Fruit fly (Drosophila melanogaster) whole organism, embryonic: ENCODE results near the gene CG7970.

Source experiments
- CG11085 ChIP-seq: fragments of 200-800 bp; sonication (Bioruptor generic); IDR thresholded peaks from 2 replicates; pipeline ENCODE4 v1.3.6; 2022; ENCODE audit warnings: missing biosample characterization, missing genetic modification characterization
- CG11696 ChIP-seq: fragments of 200-800 bp; sonication (Bioruptor generic); IDR thresholded peaks from 2 replicates; pipeline ENCODE4 v1.3.6; 2022; ENCODE audit warnings: missing biosample characterization, missing genetic modification characterization
- CG13624 ChIP-seq: fragments of 200-800 bp; sonication (Bioruptor generic); optimal IDR thresholded peaks from 2 replicates; lab custom pipeline; 2016; ENCODE audit warnings: missing biosample characterization, missing genetic modification characterization
- CG13775 ChIP-seq: fragments of 200-800 bp; sonication (Bioruptor generic); optimal IDR thresholded peaks from 3 replicates; lab custom pipeline; 2017; ENCODE audit warnings: missing biosample characterization, mild to moderate bottlenecking, missing genetic modification characterization
- CG15696 ChIP-seq: fragments of 200-800 bp; sonication (Bioruptor generic); optimal IDR thresholded peaks from 2 replicates; lab custom pipeline; 2019; ENCODE audit warnings: missing biosample characterization, mild to moderate bottlenecking, missing genetic modification characterization, moderate library complexity
- CG1602 ChIP-seq: fragments of 200-800 bp; sonication (Bioruptor generic); optimal IDR thresholded peaks from 3 replicates; lab custom pipeline; 2016; ENCODE audit warnings: missing biosample characterization, missing genetic modification characterization
- CG17612 ChIP-seq: fragments of 200-800 bp; sonication (Bioruptor generic); IDR thresholded peaks from 2 replicates; pipeline ENCODE4 v1.3.6; 2022; ENCODE audit warnings: missing biosample characterization, missing genetic modification characterization
- CG2129 ChIP-seq: fragments of 200-800 bp; sonication (Bioruptor generic); IDR thresholded peaks from 2 replicates; pipeline ENCODE4 v1.3.6; 2022; ENCODE audit warnings: missing biosample characterization, missing genetic modification characterization; ENCODE audit not compliant: partially characterized antibody
- CG2678 ChIP-seq: fragments of 200-800 bp; sonication (Bioruptor generic); optimal IDR thresholded peaks from 3 replicates; lab custom pipeline; 2019; ENCODE audit warnings: missing biosample characterization, mild to moderate bottlenecking, missing genetic modification characterization, moderate library complexity
- CG31441 ChIP-seq: fragments of 200-800 bp; sonication (Bioruptor generic); IDR thresholded peaks from 2 replicates; pipeline ENCODE4 v1.3.6; 2022; ENCODE audit warnings: missing biosample characterization, missing genetic modification characterization
- CG3163 ChIP-seq: fragments of 200-800 bp; sonication (Bioruptor generic); optimal IDR thresholded peaks from 3 replicates; lab custom pipeline; 2016; ENCODE audit warnings: missing biosample characterization, missing genetic modification characterization
- CG3407 ChIP-seq: fragments of 200-800 bp; sonication (Bioruptor generic); optimal IDR thresholded peaks from 2 replicates; lab custom pipeline; 2018; ENCODE audit warnings: missing biosample characterization, mild to moderate bottlenecking, missing genetic modification characterization
- CG8359 ChIP-seq: fragments of 200-800 bp; sonication (Bioruptor generic); optimal IDR thresholded peaks from 2 replicates; lab custom pipeline; 2017; ENCODE audit warnings: missing biosample characterization, mild to moderate bottlenecking, missing genetic modification characterization, borderline replicate concordance
- CHES-1-like ChIP-seq: fragments of 200-800 bp; sonication (Bioruptor generic); optimal IDR thresholded peaks from 2 replicates; lab custom pipeline; 2016; ENCODE audit warnings: missing biosample characterization, missing genetic modification characterization
- D ChIP-seq, 2 experiments: fragments of 200-800 bp in 1 of 2; fragments of >200 bp in 1 of 2; sonication (Bioruptor generic) in 1 of 2; optimal IDR thresholded peaks; 2 replicates in 1 of 2; 3 replicates in 1 of 2; lab custom pipeline; 2017; ENCODE audit warnings: mild to moderate bottlenecking in 1 of 2, missing biosample characterization in 1 of 2, missing genetic modification characterization in 1 of 2, missing genetic modification reagents in 1 of 2
- Deaf1 ChIP-seq: fragments of 200-800 bp; optimal IDR thresholded peaks from 3 replicates; lab custom pipeline; 2019; ENCODE audit warnings: missing biosample characterization, mild to moderate bottlenecking, missing genetic modification characterization, moderate library complexity
- Dfd ChIP-seq, 2 experiments: fragments of >200 bp; optimal IDR thresholded peaks; 2 replicates each; lab custom pipeline; 2017; ENCODE audit warnings: missing biosample characterization in 2 of 2, missing genetic modification characterization in 2 of 2
- Doc2 ChIP-seq: fragments of 200-800 bp; sonication (Bioruptor generic); IDR thresholded peaks from 2 replicates; pipeline ENCODE4 v1.3.6; 2022; ENCODE audit warnings: missing biosample characterization, missing genetic modification characterization
- Doc3 ChIP-seq: fragments of 200-800 bp; sonication (Bioruptor generic); IDR thresholded peaks from 3 replicates; pipeline ENCODE4 v1.3.6; 2022; ENCODE audit warnings: missing biosample characterization, missing genetic modification characterization; ENCODE audit not compliant: partially characterized antibody
- E2f1 ChIP-seq: fragments of 200-800 bp; sonication (Bioruptor generic); IDR thresholded peaks from 2 replicates; pipeline ENCODE4 v1.3.6; 2022; ENCODE audit warnings: missing biosample characterization, missing genetic modification characterization
- E2f2 ChIP-seq: fragments of 200-800 bp; sonication (Bioruptor generic); IDR thresholded peaks from 2 replicates; pipeline ENCODE4 v1.3.6; 2022; ENCODE audit warnings: missing biosample characterization, missing genetic modification characterization
- GATAe ChIP-seq: fragments of 200-800 bp; sonication (Bioruptor generic); conservative IDR thresholded peaks from 2 replicates; pipeline ENCODE4 v1.3.6; 2022; ENCODE audit warnings: missing biosample characterization, missing genetic modification characterization
- HmgZ ChIP-seq: fragments of 200-800 bp; sonication (Bioruptor generic); optimal IDR thresholded peaks from 2 replicates; lab custom pipeline; 2018; ENCODE audit warnings: missing biosample characterization, mild to moderate bottlenecking, missing genetic modification characterization
- Hsf ChIP-seq: fragments of 200-800 bp; sonication (Bioruptor generic); optimal IDR thresholded peaks from 3 replicates; lab custom pipeline; 2016; ENCODE audit warnings: missing biosample characterization, missing genetic modification characterization
- Jarid2 ChIP-seq: fragments of 200-800 bp; sonication (Bioruptor generic); optimal IDR thresholded peaks from 3 replicates; lab custom pipeline; 2017; ENCODE audit warnings: mild to moderate bottlenecking, missing biosample characterization, missing genetic modification reagents, missing genetic modification characterization
- Mes4 ChIP-seq: fragments of 200-800 bp; sonication (Bioruptor generic); optimal IDR thresholded peaks from 2 replicates; lab custom pipeline; 2016; ENCODE audit warnings: missing biosample characterization, missing genetic modification characterization
- Myb ChIP-seq: fragments of 200-800 bp; sonication (Bioruptor generic); optimal IDR thresholded peaks from 2 replicates; lab custom pipeline; 2016; ENCODE audit warnings: missing biosample characterization, missing genetic modification characterization
- NC2β ChIP-seq: fragments of 200-800 bp; sonication (Bioruptor generic); optimal IDR thresholded peaks from 2 replicates; lab custom pipeline; 2016; ENCODE audit warnings: missing biosample characterization, missing genetic modification characterization
- TFAM ChIP-seq: fragments of 200-800 bp; sonication (Bioruptor generic); optimal IDR thresholded peaks from 2 replicates; lab custom pipeline; 2017; ENCODE audit warnings: missing biosample characterization, missing genetic modification characterization, inconsistent platforms
- Vsx1 ChIP-seq: fragments of 200-800 bp; sonication (Bioruptor generic); optimal IDR thresholded peaks from 2 replicates; lab custom pipeline; 2017; ENCODE audit warnings: missing biosample characterization, mild to moderate bottlenecking, missing genetic modification characterization, missing genetic modification reagents
- YL-1 ChIP-seq: fragments of 200-800 bp; sonication (Bioruptor generic); optimal IDR thresholded peaks from 3 replicates; lab custom pipeline; 2017; ENCODE audit warnings: missing biosample characterization, mild to moderate bottlenecking, missing genetic modification characterization
- ash1 ChIP-seq: fragments of 200-800 bp; sonication (Bioruptor generic); optimal IDR thresholded peaks from 2 replicates; lab custom pipeline; 2018; ENCODE audit warnings: missing biosample characterization, mild to moderate bottlenecking, missing genetic modification characterization
- br ChIP-seq: fragments of >200 bp; optimal IDR thresholded peaks from 2 replicates; lab custom pipeline; 2017
- bsh ChIP-seq, 2 experiments: fragments of 200-800 bp; sonication (Bioruptor generic); optimal IDR thresholded peaks; 2 replicates each; lab custom pipeline; 2017 to 2018; ENCODE audit warnings: mild to moderate bottlenecking in 2 of 2, missing biosample characterization in 2 of 2, missing genetic modification characterization in 2 of 2, moderate library complexity in 1 of 2
- crp ChIP-seq, 2 experiments: fragments of 200-800 bp; sonication (Bioruptor generic); optimal IDR thresholded peaks; 2 replicates in 1 of 2; 3 replicates in 1 of 2; lab custom pipeline; 2017; ENCODE audit warnings: missing biosample characterization in 2 of 2, missing genetic modification characterization in 2 of 2, mild to moderate bottlenecking in 1 of 2, moderate library complexity in 1 of 2
- dysf ChIP-seq: fragments of 200-800 bp; sonication (Bioruptor generic); IDR thresholded peaks from 3 replicates; pipeline ENCODE4 v1.3.6; 2022; ENCODE audit warnings: missing biosample characterization, missing genetic modification characterization
- grau ChIP-seq: fragments of 200-800 bp; optimal IDR thresholded peaks from 3 replicates; lab custom pipeline; 2019; ENCODE audit warnings: missing biosample characterization, mild to moderate bottlenecking, missing genetic modification characterization, moderate library complexity
- jigr1 ChIP-seq: fragments of 200-800 bp; sonication (Bioruptor generic); IDR thresholded peaks from 3 replicates; pipeline ENCODE4 v1.3.6; 2022; ENCODE audit warnings: missing biosample characterization, missing genetic modification characterization
- klu ChIP-seq: fragments of 200-800 bp; sonication (Bioruptor generic); IDR thresholded peaks from 2 replicates; pipeline ENCODE4 v1.3.6; 2022; ENCODE audit warnings: missing biosample characterization, missing genetic modification characterization
- nerfin-2 ChIP-seq: fragments of 200-800 bp; sonication (Bioruptor generic); IDR thresholded peaks from 2 replicates; pipeline ENCODE4 v1.3.6; 2022; ENCODE audit warnings: missing biosample characterization, missing genetic modification characterization; ENCODE audit not compliant: partially characterized antibody
- pb ChIP-seq: fragments of 200-800 bp; sonication (Bioruptor generic); optimal IDR thresholded peaks from 3 replicates; lab custom pipeline; 2016; ENCODE audit warnings: missing biosample characterization, missing genetic modification characterization
- peb ChIP-seq: fragments of 200-800 bp; sonication (Bioruptor generic); IDR thresholded peaks from 2 replicates; pipeline ENCODE4 v1.3.6; 2022; ENCODE audit warnings: missing biosample characterization, missing genetic modification characterization
- rib ChIP-seq: fragments of 200-800 bp; sonication (Bioruptor generic); IDR thresholded peaks from 2 replicates; pipeline ENCODE4 v1.3.6; 2022; ENCODE audit warnings: missing biosample characterization, missing genetic modification characterization
- schlank ChIP-seq: fragments of 200-800 bp; sonication (Bioruptor generic); optimal IDR thresholded peaks from 2 replicates; lab custom pipeline; 2018; ENCODE audit warnings: missing biosample characterization, mild to moderate bottlenecking, missing genetic modification characterization
- seq ChIP-seq: fragments of 200-800 bp; sonication (Bioruptor generic); IDR thresholded peaks from 2 replicates; pipeline ENCODE4 v1.3.6; 2022; ENCODE audit warnings: missing biosample characterization, missing genetic modification characterization
- ssp ChIP-seq: fragments of 200-800 bp; sonication (Bioruptor generic); IDR thresholded peaks from 2 replicates; pipeline ENCODE4 v1.3.6; 2022; ENCODE audit warnings: missing biosample characterization, missing genetic modification characterization
- sug ChIP-seq: fragments of 200-800 bp; optimal IDR thresholded peaks from 2 replicates; lab custom pipeline; 2019; ENCODE audit warnings: missing biosample characterization, mild to moderate bottlenecking, missing genetic modification characterization, moderate library complexity
- tgo ChIP-seq: fragments of 200-800 bp; sonication (Bioruptor generic); IDR thresholded peaks from 3 replicates; pipeline ENCODE4 v1.3.6; 2022; ENCODE audit warnings: missing biosample characterization, missing genetic modification characterization
- tna ChIP-seq: fragments of 200-800 bp; sonication (Bioruptor generic); IDR thresholded peaks from 2 replicates; pipeline ENCODE4 v1.3.6; 2022; ENCODE audit warnings: missing biosample characterization, missing genetic modification characterization; ENCODE audit not compliant: partially characterized antibody
- toy ChIP-seq: fragments of 200-800 bp; sonication (Bioruptor generic); IDR thresholded peaks from 2 replicates; pipeline ENCODE4 v1.3.6; 2022; ENCODE audit warnings: missing biosample characterization, missing genetic modification characterization
- z ChIP-seq: fragments of 200-800 bp; sonication (Bioruptor generic); IDR thresholded peaks from 3 replicates; pipeline ENCODE4 v1.3.6; 2022; ENCODE audit warnings: missing biosample characterization, missing genetic modification characterization

The CG7970 gene

DNA sequence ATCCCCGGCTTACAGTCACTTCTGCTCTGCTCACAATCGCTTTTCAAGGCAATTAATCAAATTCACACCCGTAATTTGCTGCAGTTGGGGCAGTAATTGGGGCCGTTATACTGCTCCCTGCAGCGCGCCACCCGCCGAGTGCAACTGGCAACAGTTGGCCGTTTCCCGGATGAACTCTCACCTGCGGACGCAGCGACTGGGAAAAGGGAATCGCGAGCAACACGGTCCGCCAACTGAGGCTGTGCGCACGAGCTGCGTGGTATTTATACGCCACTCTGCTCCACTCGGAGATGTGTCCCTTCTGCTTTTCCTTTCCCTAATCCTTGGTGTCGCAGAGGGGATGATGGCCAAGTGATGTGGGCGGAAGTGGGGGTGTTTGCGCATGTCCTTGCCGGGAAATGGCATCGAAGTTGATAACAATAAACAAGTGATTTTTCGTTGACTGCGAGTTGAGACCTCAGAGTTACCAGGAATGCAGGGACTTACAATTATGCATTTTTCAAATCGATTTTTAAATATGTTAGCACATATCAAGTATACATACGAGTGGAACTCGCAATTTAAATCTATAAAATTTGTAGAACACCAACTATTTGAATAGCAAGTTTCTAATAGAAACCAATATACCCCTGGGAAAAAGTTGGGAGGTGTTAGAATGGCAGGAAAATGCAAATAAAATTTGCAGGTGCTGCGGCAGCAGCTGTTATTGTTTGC is 23.3 kb upstream of the CG7970 start, which contains the start of gene GC (continued):
- TF ChIP-seq grau (peak; percentile 26), CG11085 (GFP tag; lab: Robert Waterston, UW) (no peak), peb (GFP tag; lab: Robert Waterston, UW) (no peak), jigr1 (no peak), CG2678 (tag; lab: Kevin White, UChicago) (no peak), CG8359 (GFP tag; lab: Kevin White, UChicago) (no peak), Jarid2 (GFP tag; lab: Kevin White, UChicago) (no peak), dysf (GFP tag; lab: Robert Waterston, UW) (no peak), tgo (GFP tag; lab: Robert Waterston, UW) (no peak), Dfd (GFP tag; optimal IDR thresholded peaks at IDR 0.05; lab: Kevin White, UChicago) (no peak), Hsf (GFP tag; lab: Kevin White, UChicago) (no peak), CG11696 (GFP tag; lab: Robert Waterston, UW) (no peak), Myb (GFP tag; lab: Kevin White, UChicago) (no peak), z (GFP tag; lab: Robert Waterston, UW) (no peak), Vsx1 (GFP tag; lab: Kevin White, UChicago) (no peak), br (lab: Kevin White, UChicago) (no peak), CG3407 (GFP tag; lab: Kevin White, UChicago) (no peak), ssp (no peak), bsh (GFP tag; optimal IDR thresholded peaks at IDR 0.05; lab: Kevin White, UChicago) (no peak), sug (tag; lab: Kevin White, UChicago) (no peak), HmgZ (tag; lab: Kevin White, UChicago) (no peak), Mes4 (GFP tag; lab: Kevin White, UChicago) (no peak), GATAe (GFP tag; lab: Robert Waterston, UW) (no peak), CG15696 (no peak), Doc3 (GFP tag; lab: Robert Waterston, UW) (no peak), CG13775 (no peak), CG31441 (GFP tag; lab: Robert Waterston, UW) (no peak), YL-1 (GFP tag; lab: Kevin White, UChicago) (no peak), seq (no peak), klu (GFP tag; lab: Robert Waterston, UW) (no peak), ash1 (GFP tag; lab: Kevin White, UChicago) (no peak), rib (no peak), TFAM (no peak), NC2β (GFP tag; lab: Kevin White, UChicago) (no peak), Deaf1 (tag; lab: Kevin White, UChicago) (peak; percentile 40), CG3163 (GFP tag; lab: Kevin White, UChicago) (no peak), CG2129 (GFP tag; lab: Robert Waterston, UW) (no peak), nerfin-2 (GFP tag; lab: Robert Waterston, UW) (no peak), schlank (tag; lab: Kevin White, UChicago) (no peak), pb (no peak), Doc2 (GFP tag; lab: Robert Waterston, UW) (no peak), D (optimal IDR thresholded peaks at IDR 0.05; lab: Kevin White, UChicago) (no peak), D (GFP tag; optimal IDR thresholded peaks at IDR 0.05; lab: Kevin White, UChicago) (no peak), E2f2 (GFP tag; lab: Robert Waterston, UW) (peak; percentile 27; the same call in 1 of the 2 replicates), toy (GFP tag; lab: Robert Waterston, UW) (no peak), CG1602 (GFP tag; lab: Kevin White, UChicago) (no peak), CHES-1-like (GFP tag; lab: Kevin White, UChicago) (no peak), E2f1 (GFP tag; lab: Robert Waterston, UW) (no peak), tna (GFP tag; lab: Robert Waterston, UW) (no peak), CG17612 (GFP tag; lab: Robert Waterston, UW) (no peak), CG13624 (GFP tag; lab: Kevin White, UChicago) (no peak), crp (GFP tag; optimal IDR thresholded peaks at IDR 0.05; lab: Kevin White, UChicago) (no peak)
